Worm (Caenorhabditis elegans): Measurements from ENCODE around the gene adh-1.

ce11 chrV:11921229-11921628 lies 33.2 kb downstream of the adh-1 start:
- TF ChIP-seq lsy-2 (tag; optimal IDR thresholded peaks at IDR 0.05) (no peak), nhr-28 (tag; optimal IDR thresholded peaks at IDR 0.05) (no peak), bed-3 (GFP tag; optimal IDR thresholded peaks at IDR 0.05) (no peak)

All from whole organism, mixed stage, embryonic.